Worm (Caenorhabditis elegans): ENCODE measurements around the gene iglr-2.

- TF ChIP-seq mep-1 (tag; optimal IDR thresholded peaks at IDR 0.05) (no peak), blmp-1 (tag; optimal IDR thresholded peaks at IDR 0.05) (no peak)
Measured at ce11 chrIII:8322645-8323213, 8.4 kb downstream of the iglr-2 start, which contains the start of gene F10E9.1.
